Worm (Caenorhabditis elegans) whole organism, L2 larva: ENCODE data around the gene srx-108.

ENCODE experiments used
- Y55F3AM.14 ChIP-seq: fragments of 200-800 bp; sonication (Bioruptor generic); optimal IDR thresholded peaks from 2 replicates; lab custom pipeline; 2018; ENCODE audit warnings: mild to moderate bottlenecking, missing genetic modification characterization, missing compliant biosample characterization
- ZK546.5 ChIP-seq: sonication (generic microtip); optimal IDR thresholded peaks from 2 replicates; lab custom pipeline; 2017; ENCODE audit warnings: missing biosample characterization, missing genetic modification characterization
- alr-1 ChIP-seq: fragments of 150-350 bp; optimal IDR thresholded peaks from 2 replicates; lab custom pipeline; 2014; ENCODE audit warnings: missing biosample characterization, missing genetic modification characterization
- blmp-1 ChIP-seq: sonication (generic microtip); optimal IDR thresholded peaks from 2 replicates; lab custom pipeline; 2017; ENCODE audit warnings: missing genetic modification characterization, mild to moderate bottlenecking, missing compliant biosample characterization, antibody characterized with exemption, moderate library complexity; ENCODE audit not compliant: insufficient read depth
- dmd-4 ChIP-seq: sonication (generic microtip); optimal IDR thresholded peaks from 2 replicates; lab custom pipeline; 2017; ENCODE audit warnings: missing biosample characterization, missing genetic modification characterization
- egl-27 ChIP-seq: sonication (generic microtip); optimal IDR thresholded peaks from 3 replicates; lab custom pipeline; 2017; ENCODE audit warnings: missing biosample characterization, missing genetic modification reagents, missing genetic modification characterization
- elt-1 ChIP-seq: fragments of 150-350 bp; optimal IDR thresholded peaks from 2 replicates; lab custom pipeline; 2014; ENCODE audit warnings: missing biosample characterization, missing genetic modification characterization
- fos-1 ChIP-seq: fragments of 150-350 bp; optimal IDR thresholded peaks from 2 replicates; lab custom pipeline; 2014; ENCODE audit warnings: missing biosample characterization, missing genetic modification characterization
- lin-13 ChIP-seq: fragments of 150-350 bp; optimal IDR thresholded peaks from 2 replicates; lab custom pipeline; 2014; ENCODE audit warnings: missing biosample characterization, missing genetic modification reagents, missing genetic modification characterization
- nhr-237 ChIP-seq: fragments of 150-350 bp; optimal IDR thresholded peaks from 2 replicates; lab custom pipeline; 2014; ENCODE audit warnings: missing biosample characterization, missing genetic modification characterization
- nhr-77 ChIP-seq: fragments of 150-350 bp; optimal IDR thresholded peaks from 2 replicates; lab custom pipeline; 2014; ENCODE audit warnings: missing biosample characterization, missing genetic modification characterization
- snpc-4 ChIP-seq: fragments of 150-350 bp; optimal IDR thresholded peaks from 2 replicates; lab custom pipeline; 2014; ENCODE audit warnings: missing biosample characterization, missing genetic modification characterization
- ztf-4 ChIP-seq: fragments of 150-350 bp; optimal IDR thresholded peaks from 2 replicates; lab custom pipeline; 2014; ENCODE audit warnings: missing biosample characterization, missing genetic modification characterization

DNA sequence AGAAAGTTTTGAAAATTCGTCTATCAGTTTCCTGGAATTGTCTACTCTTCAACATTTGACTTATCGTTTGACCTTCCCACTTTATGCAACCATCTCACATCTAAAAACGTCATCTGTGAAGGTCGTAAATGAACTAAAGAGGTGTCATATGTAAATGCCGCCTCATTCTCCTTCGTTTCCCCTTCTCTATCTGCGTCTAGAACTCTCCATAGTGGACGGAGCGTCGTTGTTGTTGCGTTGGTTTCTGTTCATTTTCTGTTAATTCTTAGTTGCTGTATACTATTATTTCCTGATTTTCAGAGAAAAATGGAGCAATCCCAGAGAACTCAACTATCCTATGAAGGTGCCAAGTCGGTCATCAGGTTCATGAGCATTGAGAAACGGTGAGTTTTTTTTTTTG is 11.5 kb downstream of the srx-108 start, which contains the start of gene fbxc-52:
- TF ChIP-seq fos-1, result no peak
- no peak for TF ChIP-seq snpc-4
- TF ChIP-seq nhr-237 (tag; lab: Kevin White, UChicago), result no peak
- TF ChIP-seq dmd-4 (tag; lab: Kevin White, UChicago), result no peak
- TF ChIP-seq egl-27 (tag; lab: Kevin White, UChicago), result no peak
- no peak for TF ChIP-seq lin-13
- no peak for TF ChIP-seq Y55F3AM.14 (GFP tag; lab: Kevin White, UChicago)
- no peak for TF ChIP-seq blmp-1
- TF ChIP-seq ZK546.5 (tag; lab: Kevin White, UChicago), result no peak
- TF ChIP-seq alr-1, result no peak
- TF ChIP-seq elt-1 (tag; lab: Kevin White, UChicago), result no peak
- no peak for TF ChIP-seq ztf-4 (tag; lab: Kevin White, UChicago)
- TF ChIP-seq nhr-77 (tag; lab: Kevin White, UChicago), result no peak
